Fruit fly (Drosophila melanogaster): ENCODE results near the gene CG5934.

dm6 chr3R:27282286-27282685, 8.8 kb downstream of the CG5934 start, which contains the start of gene mrt:
- TF ChIP-seq acj6 (GFP tag; optimal IDR thresholded peaks at IDR 0.05): peak; percentile 53
- TF ChIP-seq Lpt (GFP tag; optimal IDR thresholded peaks at IDR 0.05): no peak
- TF ChIP-seq OdsH (GFP tag; optimal IDR thresholded peaks at IDR 0.05): peak; percentile 72
- peak; percentile 14 for TF ChIP-seq CG34406 (GFP tag; optimal IDR thresholded peaks at IDR 0.05)
- peak; percentile 65 for TF ChIP-seq Hr39 (GFP tag; optimal IDR thresholded peaks at IDR 0.05)
- TF ChIP-seq Ets96B (tag; optimal IDR thresholded peaks at IDR 0.05): peak; percentile 25
- TF ChIP-seq Smox (GFP tag; optimal IDR thresholded peaks at IDR 0.05): peak; percentile 54
- TF ChIP-seq CG32006 (GFP tag; optimal IDR thresholded peaks at IDR 0.05): peak; percentile 76
- peak; percentile 28 for TF ChIP-seq spab (GFP tag; optimal IDR thresholded peaks at IDR 0.05)

Data from whole organism, prepupa.